Fruit fly (Drosophila melanogaster): ENCODE measurements around the gene CG9917.

CG9917 gene

DNA sequence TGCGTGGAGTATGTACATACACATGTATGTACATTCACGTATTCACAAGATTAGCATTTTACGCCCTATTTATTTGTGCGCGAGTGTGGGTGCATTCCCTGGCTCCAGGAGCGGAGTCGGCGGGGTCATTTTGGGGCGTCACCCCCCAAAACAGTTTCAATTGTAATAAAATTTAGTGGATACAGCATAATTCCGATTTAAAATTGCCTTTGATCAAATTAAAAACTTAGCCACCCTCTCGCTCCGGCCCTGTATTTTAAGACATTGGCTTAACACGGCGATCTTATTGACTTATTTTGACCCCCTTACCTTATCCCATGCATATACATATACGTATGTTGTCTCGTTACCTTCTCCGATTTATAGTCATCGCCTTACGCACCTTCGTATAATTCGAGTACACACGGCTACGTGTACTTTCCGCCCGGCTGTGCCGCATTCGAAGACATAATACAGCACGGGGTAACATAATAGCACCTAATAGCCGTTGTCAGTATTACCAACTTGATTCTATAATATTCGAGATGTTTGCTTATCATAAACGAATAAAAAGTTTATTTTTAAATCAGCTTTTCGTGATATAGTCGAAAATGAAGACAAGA, 43.6 kb downstream of the CG9917 start (continued):
- peak; percentile 63; the same call in 1 of the 2 replicates for TF ChIP-seq sens-2 (GFP tag; IDR thresholded peaks at IDR 0.05)
- TF ChIP-seq CG12769 (tag; optimal IDR thresholded peaks at IDR 0.05): peak; percentile 89
- peak; percentile 48 for TF ChIP-seq CTCF (GFP tag; optimal IDR thresholded peaks at IDR 0.05)
- peak; percentile 90 for TF ChIP-seq Dbx (GFP tag; IDR thresholded peaks at IDR 0.05)
- TF ChIP-seq sna (GFP tag; IDR thresholded peaks at IDR 0.05; ENCODE audit: partially characterized antibody): no peak
- TF ChIP-seq CG10366 (GFP tag; IDR thresholded peaks at IDR 0.05): peak; percentile 94
- peak; percentile 56; the same call in 1 of the 2 replicates for TF ChIP-seq CkIIα-i1 (GFP tag; IDR thresholded peaks at IDR 0.05)
- no peak for TF ChIP-seq CG33557 (GFP tag; optimal IDR thresholded peaks at IDR 0.05)
- TF ChIP-seq CG34422 (GFP tag; IDR thresholded peaks at IDR 0.05): peak; percentile 95
- TF ChIP-seq dpn (GFP tag; optimal IDR thresholded peaks at IDR 0.05): peak; percentile 82 to 94
- peak; percentile 85 for TF ChIP-seq onecut (GFP tag; IDR thresholded peaks at IDR 0.05)
- TF ChIP-seq maf-S (GFP tag; optimal IDR thresholded peaks at IDR 0.05): peak; percentile 55
- peak; percentile 69 for TF ChIP-seq dati (GFP tag; IDR thresholded peaks at IDR 0.05)
- TF ChIP-seq crp (GFP tag; optimal IDR thresholded peaks at IDR 0.05): peak in 1 of 2 experiments; percentile 8
- TF ChIP-seq NfI (GFP tag; optimal IDR thresholded peaks at IDR 0.05): peak; percentile 74
- peak; percentile 81 for TF ChIP-seq CG9609 (GFP tag; optimal IDR thresholded peaks at IDR 0.05)
- peak; percentile 41 for TF ChIP-seq CG34376 (GFP tag; optimal IDR thresholded peaks at IDR 0.05)
- TF ChIP-seq CG18476 (GFP tag; optimal IDR thresholded peaks at IDR 0.05): peak; percentile 16
- peak; percentile 94 for TF ChIP-seq nmo (GFP tag; optimal IDR thresholded peaks at IDR 0.05)
- peak; percentile 87 for TF ChIP-seq seq (GFP tag; IDR thresholded peaks at IDR 0.05)
- TF ChIP-seq E2f1 (GFP tag; IDR thresholded peaks at IDR 0.05): peak; percentile 85
- TF ChIP-seq Gug (GFP tag; IDR thresholded peaks at IDR 0.05): peak; percentile 97
- TF ChIP-seq CG4328 (GFP tag; optimal IDR thresholded peaks at IDR 0.05): peak; percentile 40
- peak; percentile 50 to 76 for TF ChIP-seq bsh (GFP tag; optimal IDR thresholded peaks at IDR 0.05)
- TF ChIP-seq jigr1 (GFP tag; IDR thresholded peaks at IDR 0.05): peak; percentile 79; the same call in 2 of the 3 replicates
- TF ChIP-seq fd102C (GFP tag; optimal IDR thresholded peaks at IDR 0.05): no peak
- peak; percentile 83 for TF ChIP-seq croc (GFP tag; conservative IDR thresholded peaks at IDR 0.05)
- peak; percentile 54 for TF ChIP-seq CG5180 (GFP tag; optimal IDR thresholded peaks at IDR 0.05)
- peak; percentile 67 for TF ChIP-seq en (GFP tag; optimal IDR thresholded peaks at IDR 0.05)
- peak; percentile 60 for TF ChIP-seq scrt (GFP tag; optimal IDR thresholded peaks at IDR 0.05)
- peak; percentile 32 for TF ChIP-seq kay (GFP tag; optimal IDR thresholded peaks at IDR 0.05)
- peak; percentile 62 for TF ChIP-seq CG10147 (GFP tag; optimal IDR thresholded peaks at IDR 0.05)
- peak; percentile 61 for TF ChIP-seq CG8290 (GFP tag; optimal IDR thresholded peaks at IDR 0.05)
- TF ChIP-seq CG8290 (tag; optimal IDR thresholded peaks at IDR 0.05): peak; percentile 10 to 90
- TF ChIP-seq Jarid2 (GFP tag; optimal IDR thresholded peaks at IDR 0.05): peak; percentile 43
- no peak for TF ChIP-seq BEAF-32 (GFP tag; optimal IDR thresholded peaks at IDR 0.05)
- peak; percentile 89 for TF ChIP-seq sob (GFP tag; IDR thresholded peaks at IDR 0.05)
- TF ChIP-seq Sry-δ (GFP tag; optimal IDR thresholded peaks at IDR 0.05): peak; percentile 35
- TF ChIP-seq pan (optimal IDR thresholded peaks at IDR 0.05): no peak
- peak in 1 of 2 experiments; percentile 88 for TF ChIP-seq pan (GFP tag; optimal IDR thresholded peaks at IDR 0.05 in 1 of 2, IDR thresholded peaks at IDR 0.05 in 1 of 2)
- no peak; the same call in 1 of the 2 replicates for TF ChIP-seq dan (GFP tag; IDR thresholded peaks at IDR 0.05)
- TF ChIP-seq bcd (GFP tag; optimal IDR thresholded peaks at IDR 0.05): peak; percentile 80
- TF ChIP-seq ara (GFP tag; IDR thresholded peaks at IDR 0.05): peak; percentile 90
- peak; percentile 64 for TF ChIP-seq CG1647 (GFP tag; optimal IDR thresholded peaks at IDR 0.05)
- peak; percentile 42 for TF ChIP-seq gcm (GFP tag; optimal IDR thresholded peaks at IDR 0.05)
- no peak for TF ChIP-seq CG18764 (GFP tag; optimal IDR thresholded peaks at IDR 0.05)
- TF ChIP-seq Hey (tag; optimal IDR thresholded peaks at IDR 0.05): no peak
- TF ChIP-seq Bteb2 (GFP tag; optimal IDR thresholded peaks at IDR 0.05): peak; percentile 22
- TF ChIP-seq Oaz (GFP tag; IDR thresholded peaks at IDR 0.05): peak; percentile 29; the same call in 1 of the 2 replicates
- peak; percentile 57 for TF ChIP-seq cwo (GFP tag; optimal IDR thresholded peaks at IDR 0.05)
